Worm (Caenorhabditis elegans): ENCODE data around the gene lron-7.

DNA sequence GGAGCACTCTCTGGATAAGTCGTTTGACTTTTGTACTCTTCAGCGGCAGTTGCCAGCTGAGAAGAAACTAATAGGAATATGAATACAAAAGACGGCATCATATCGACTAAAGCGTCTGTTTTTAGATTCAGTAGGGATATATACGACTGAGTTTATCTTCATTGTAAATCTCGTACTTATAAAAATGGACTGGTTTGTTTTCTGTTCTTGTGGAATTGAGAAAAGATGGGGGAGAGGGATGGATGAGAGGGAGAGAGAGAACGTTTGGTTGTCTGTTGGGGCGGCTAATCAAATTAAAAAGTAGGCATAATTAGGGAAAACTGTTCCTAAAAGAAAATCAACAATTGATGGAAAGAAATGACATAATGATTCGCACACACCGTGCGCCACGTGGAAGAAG, 22.6 kb upstream of the lron-7 start, which contains the start of gene grd-7:
- TF ChIP-seq pes-1 (GFP tag; IDR thresholded peaks at IDR 0.05) = no peak
- no peak for TF ChIP-seq ama-1 (optimal IDR thresholded peaks at IDR 0.05)
- TF ChIP-seq aly-1 (tag; optimal IDR thresholded peaks at IDR 0.05) = no peak
- no peak for TF ChIP-seq scrt-1 (GFP tag; IDR thresholded peaks at IDR 0.05)

Data from whole organism, early embryonic.